Fruit fly (Drosophila melanogaster) whole organism, embryonic: Measurements from ENCODE around the gene Hgsnat.

Experiments used
- Antp ChIP-seq: fragments of 200-800 bp; sonication (Bioruptor generic); optimal IDR thresholded peaks from 3 replicates; lab custom pipeline; 2016; ENCODE audit warnings: missing biosample characterization, missing genetic modification characterization
- Atf-2 ChIP-seq: fragments of 200-800 bp; sonication (Bioruptor generic); optimal IDR thresholded peaks from 2 replicates; lab custom pipeline; 2016; ENCODE audit warnings: missing biosample characterization, missing genetic modification characterization
- BEAF-32 ChIP-seq: fragments of 200-800 bp; sonication (Bioruptor generic); optimal IDR thresholded peaks from 3 replicates; lab custom pipeline; 2017; ENCODE audit warnings: missing biosample characterization, missing genetic modification characterization, mild to moderate bottlenecking, moderate library complexity, missing genetic modification reagents
- CG11456 ChIP-seq: fragments of 200-800 bp; sonication (Bioruptor generic); IDR thresholded peaks from 3 replicates; pipeline ENCODE4 v1.3.6; 2022; ENCODE audit warnings: missing biosample characterization, missing genetic modification characterization
- CG12104 ChIP-seq: fragments of 200-800 bp; sonication (Bioruptor generic); optimal IDR thresholded peaks from 3 replicates; lab custom pipeline; 2016; ENCODE audit warnings: missing biosample characterization, missing genetic modification characterization
- CG12659 ChIP-seq: fragments of 200-800 bp; sonication (Bioruptor generic); optimal IDR thresholded peaks from 3 replicates; lab custom pipeline; 2017; ENCODE audit warnings: mild to moderate bottlenecking, missing biosample characterization, missing genetic modification reagents, missing genetic modification characterization
- CG15696 ChIP-seq: fragments of 200-800 bp; sonication (Bioruptor generic); optimal IDR thresholded peaks from 2 replicates; lab custom pipeline; 2019; ENCODE audit warnings: missing biosample characterization, mild to moderate bottlenecking, missing genetic modification characterization, moderate library complexity
- CG17612 ChIP-seq: fragments of 200-800 bp; sonication (Bioruptor generic); IDR thresholded peaks from 2 replicates; pipeline ENCODE4 v1.3.6; 2022; ENCODE audit warnings: missing biosample characterization, missing genetic modification characterization
- CG2120 ChIP-seq: fragments of 200-800 bp; sonication (Bioruptor generic); optimal IDR thresholded peaks from 3 replicates; lab custom pipeline; 2016; ENCODE audit warnings: missing biosample characterization, missing genetic modification characterization
- CG2712 ChIP-seq: fragments of 200-800 bp; optimal IDR thresholded peaks from 3 replicates; lab custom pipeline; 2019; ENCODE audit warnings: missing biosample characterization, mild to moderate bottlenecking, missing genetic modification characterization, moderate library complexity
- CG31224 ChIP-seq: fragments of 200-800 bp; sonication (Bioruptor generic); IDR thresholded peaks from 2 replicates; pipeline ENCODE4 v1.3.6; 2022; ENCODE audit warnings: missing biosample characterization, missing genetic modification characterization
- CG4404 ChIP-seq: fragments of 200-800 bp; sonication (Bioruptor generic); IDR thresholded peaks from 2 replicates; pipeline ENCODE4 v1.3.6; 2022; ENCODE audit warnings: missing biosample characterization, missing genetic modification characterization
- CG4730 ChIP-seq: fragments of 200-800 bp; sonication (Bioruptor generic); IDR thresholded peaks from 2 replicates; pipeline ENCODE4 v1.3.6; 2022; ENCODE audit warnings: missing biosample characterization, missing genetic modification characterization
- CG5245 ChIP-seq: fragments of 200-800 bp; sonication (Bioruptor generic); optimal IDR thresholded peaks from 3 replicates; lab custom pipeline; 2016; ENCODE audit warnings: missing biosample characterization, missing genetic modification characterization
- CG8944 ChIP-seq: fragments of 200-800 bp; sonication (Bioruptor generic); optimal IDR thresholded peaks from 3 replicates; lab custom pipeline; 2016; ENCODE audit warnings: missing biosample characterization, missing genetic modification characterization
- CG9876 ChIP-seq: fragments of 200-800 bp; sonication (Bioruptor generic); optimal IDR thresholded peaks from 2 replicates; lab custom pipeline; 2016; ENCODE audit warnings: missing biosample characterization, missing genetic modification characterization
- Chrac-16 ChIP-seq: fragments of 200-800 bp; sonication (Bioruptor generic); optimal IDR thresholded peaks from 3 replicates; lab custom pipeline; 2016; ENCODE audit warnings: missing biosample characterization, missing genetic modification characterization
- CoRest ChIP-seq: fragments of 200-800 bp; sonication (Bioruptor generic); optimal IDR thresholded peaks from 3 replicates; lab custom pipeline; 2018; ENCODE audit warnings: missing biosample characterization, mild to moderate bottlenecking, missing genetic modification characterization, moderate library complexity
- E2f2 ChIP-seq: fragments of 200-800 bp; sonication (Bioruptor generic); IDR thresholded peaks from 2 replicates; pipeline ENCODE4 v1.3.6; 2022; ENCODE audit warnings: missing biosample characterization, missing genetic modification characterization
- GATAe ChIP-seq: fragments of 200-800 bp; sonication (Bioruptor generic); conservative IDR thresholded peaks from 2 replicates; pipeline ENCODE4 v1.3.6; 2022; ENCODE audit warnings: missing biosample characterization, missing genetic modification characterization
- Hmr ChIP-seq: fragments of 200-800 bp; sonication (Bioruptor generic); optimal IDR thresholded peaks from 3 replicates; lab custom pipeline; 2017; ENCODE audit warnings: mild to moderate bottlenecking, missing biosample characterization, missing genetic modification reagents, missing genetic modification characterization
- Hr39 ChIP-seq: fragments of >200 bp; optimal IDR thresholded peaks from 2 replicates; lab custom pipeline; 2017
- Mad ChIP-seq: fragments of 200-800 bp; sonication (Bioruptor generic); optimal IDR thresholded peaks from 2 replicates; lab custom pipeline; 2016; ENCODE audit warnings: missing biosample characterization, missing genetic modification characterization
- Max ChIP-seq: fragments of 200-800 bp; sonication (Bioruptor generic); optimal IDR thresholded peaks from 2 replicates; lab custom pipeline; 2016; ENCODE audit warnings: missing biosample characterization, mild to moderate bottlenecking, missing genetic modification characterization
- Myb ChIP-seq: fragments of 200-800 bp; sonication (Bioruptor generic); optimal IDR thresholded peaks from 2 replicates; lab custom pipeline; 2016; ENCODE audit warnings: missing biosample characterization, missing genetic modification characterization
- Ravus ChIP-seq: fragments of 200-800 bp; sonication (Bioruptor generic); IDR thresholded peaks from 2 replicates; pipeline ENCODE4 v1.3.6; 2022; ENCODE audit warnings: missing biosample characterization, missing genetic modification characterization
- Scr ChIP-seq: fragments of 200-800 bp; sonication (Bioruptor generic); IDR thresholded peaks from 2 replicates; pipeline ENCODE4 v1.3.6; 2022; ENCODE audit warnings: missing biosample characterization, missing genetic modification characterization; ENCODE audit not compliant: partially characterized antibody
- Side ChIP-seq: fragments of 200-800 bp; sonication (Bioruptor generic); optimal IDR thresholded peaks from 2 replicates; lab custom pipeline; 2016; ENCODE audit warnings: missing biosample characterization, missing genetic modification characterization
- Sox100B ChIP-seq: fragments of 200-800 bp; sonication (Bioruptor generic); optimal IDR thresholded peaks from 3 replicates; lab custom pipeline; 2018; ENCODE audit warnings: missing biosample characterization, mild to moderate bottlenecking, missing genetic modification characterization
- Sry-β ChIP-seq: fragments of 200-800 bp; sonication (Bioruptor generic); optimal IDR thresholded peaks from 2 replicates; lab custom pipeline; 2018; ENCODE audit warnings: missing biosample characterization, mild to moderate bottlenecking, missing genetic modification characterization, moderate library complexity
- Xbp1 ChIP-seq: fragments of 200-800 bp; sonication (Bioruptor generic); optimal IDR thresholded peaks from 3 replicates; lab custom pipeline; 2016; ENCODE audit warnings: missing biosample characterization, mild to moderate bottlenecking, missing genetic modification characterization
- ac ChIP-seq: fragments of 200-800 bp; sonication (Bioruptor generic); optimal IDR thresholded peaks from 3 replicates; lab custom pipeline; 2017; ENCODE audit warnings: missing biosample characterization, mild to moderate bottlenecking, missing genetic modification characterization
- ap ChIP-seq: fragments of 200-800 bp; sonication (Bioruptor generic); IDR thresholded peaks from 2 replicates; pipeline ENCODE4 v1.3.6; 2022; ENCODE audit warnings: missing biosample characterization, missing genetic modification characterization
- az2 ChIP-seq: fragments of 200-800 bp; sonication (Bioruptor generic); optimal IDR thresholded peaks from 3 replicates; lab custom pipeline; 2016; ENCODE audit warnings: missing biosample characterization, missing genetic modification characterization
- bcd ChIP-seq: fragments of 200-800 bp; sonication (Bioruptor generic); optimal IDR thresholded peaks from 2 replicates; lab custom pipeline; 2017; ENCODE audit warnings: missing biosample characterization, mild to moderate bottlenecking, missing genetic modification characterization
- bowl ChIP-seq: fragments of 200-800 bp; sonication (Bioruptor generic); IDR thresholded peaks from 2 replicates; pipeline ENCODE4 v1.3.6; 2022; ENCODE audit warnings: missing biosample characterization, missing genetic modification characterization
- cg ChIP-seq: fragments of 200-800 bp; sonication (Bioruptor generic); optimal IDR thresholded peaks from 3 replicates; lab custom pipeline; 2019; ENCODE audit warnings: missing biosample characterization, mild to moderate bottlenecking, missing genetic modification characterization, moderate library complexity
- ems ChIP-seq: fragments of 200-800 bp; sonication (Bioruptor generic); optimal IDR thresholded peaks from 3 replicates; lab custom pipeline; 2016; ENCODE audit warnings: missing biosample characterization, missing genetic modification characterization
- en ChIP-seq: fragments of 200-800 bp; sonication (Bioruptor generic); optimal IDR thresholded peaks from 2 replicates; lab custom pipeline; 2016; ENCODE audit warnings: missing biosample characterization, missing genetic modification characterization
- hkb ChIP-seq, 2 experiments: fragments of 200-800 bp in 1 of 2; fragments of >200 bp in 1 of 2; sonication (Bioruptor generic) in 1 of 2; IDR thresholded peaks in 1 of 2; optimal IDR thresholded peaks in 1 of 2; 2 replicates each; pipeline versions ENCODE4 v1.3.6 to Lab custom; 2017 to 2022; ENCODE audit warnings: missing biosample characterization in 1 of 2, missing genetic modification characterization in 1 of 2
- jing ChIP-seq: fragments of 200-800 bp; sonication (Bioruptor generic); optimal IDR thresholded peaks from 2 replicates; lab custom pipeline; 2018; ENCODE audit warnings: missing biosample characterization, mild to moderate bottlenecking, missing genetic modification characterization
- kay ChIP-seq: fragments of 200-800 bp; sonication (Bioruptor generic); optimal IDR thresholded peaks from 2 replicates; lab custom pipeline; 2016; ENCODE audit warnings: missing biosample characterization, missing genetic modification characterization
- kni ChIP-seq: fragments of 200-800 bp; sonication (Bioruptor generic); optimal IDR thresholded peaks from 3 replicates; lab custom pipeline; 2017; ENCODE audit warnings: mild to moderate bottlenecking, missing biosample characterization, missing genetic modification reagents, missing genetic modification characterization
- luna ChIP-seq: fragments of 200-800 bp; sonication (Bioruptor generic); optimal IDR thresholded peaks from 2 replicates; lab custom pipeline; 2016; ENCODE audit warnings: missing biosample characterization, missing genetic modification characterization
- nom ChIP-seq: fragments of 200-800 bp; sonication (Bioruptor generic); optimal IDR thresholded peaks from 2 replicates; lab custom pipeline; 2017; ENCODE audit warnings: missing biosample characterization, missing genetic modification characterization, mild to moderate bottlenecking, moderate library complexity, missing genetic modification reagents
- p53 ChIP-seq: fragments of 200-800 bp; sonication (Bioruptor generic); optimal IDR thresholded peaks from 2 replicates; lab custom pipeline; 2016; ENCODE audit warnings: missing biosample characterization, missing genetic modification characterization
- psq ChIP-seq: fragments of 200-800 bp; sonication (Bioruptor generic); optimal IDR thresholded peaks from 2 replicates; lab custom pipeline; 2017; ENCODE audit warnings: missing biosample characterization, missing genetic modification characterization
- pum ChIP-seq: fragments of 200-800 bp; sonication (Bioruptor generic); optimal IDR thresholded peaks from 2 replicates; lab custom pipeline; 2016; ENCODE audit warnings: missing biosample characterization, missing genetic modification characterization
- ranshi ChIP-seq: fragments of 200-800 bp; sonication (Bioruptor generic); IDR thresholded peaks from 2 replicates; pipeline ENCODE4 v1.3.6; 2022; ENCODE audit warnings: missing biosample characterization, missing genetic modification characterization
- rib ChIP-seq: fragments of 200-800 bp; sonication (Bioruptor generic); IDR thresholded peaks from 2 replicates; pipeline ENCODE4 v1.3.6; 2022; ENCODE audit warnings: missing biosample characterization, missing genetic modification characterization
- twi ChIP-seq: fragments of 200-800 bp; optimal IDR thresholded peaks from 2 replicates; lab custom pipeline; 2019; ENCODE audit warnings: missing biosample characterization, mild to moderate bottlenecking, missing genetic modification characterization, moderate library complexity
- zfh1 ChIP-seq: fragments of 200-800 bp; sonication (Bioruptor generic); IDR thresholded peaks from 3 replicates; pipeline ENCODE4 v1.3.6; 2022; ENCODE audit warnings: missing biosample characterization, missing genetic modification characterization

Hgsnat gene

dm6 chrX:4906573-4906972 lies 12.0 kb upstream of the Hgsnat start, which contains the start of gene CG6927 (continued):
- TF ChIP-seq hkb (optimal IDR thresholded peaks at IDR 0.05; lab: Kevin White, UChicago) (no peak), hkb (GFP tag; IDR thresholded peaks at IDR 0.05; lab: Robert Waterston, UW) (peak; percentile 86), ap (GFP tag; lab: Robert Waterston, UW) (peak; percentile 93), Ravus (GFP tag; lab: Robert Waterston, UW) (peak; percentile 71), ems (GFP tag; lab: Kevin White, UChicago) (no peak), Atf-2 (GFP tag; lab: Kevin White, UChicago) (no peak), CG4404 (peak; percentile 66), CG31224 (GFP tag; lab: Robert Waterston, UW) (peak; percentile 88), Scr (GFP tag; lab: Robert Waterston, UW) (no peak), CG12104 (GFP tag; lab: Kevin White, UChicago) (peak; percentile 28), jing (GFP tag; lab: Kevin White, UChicago) (no peak), Xbp1 (GFP tag; lab: Kevin White, UChicago) (peak; percentile 49), Antp (peak; percentile 47), E2f2 (GFP tag; lab: Robert Waterston, UW) (peak; percentile 83), Hr39 (no peak), CG2712 (tag; lab: Kevin White, UChicago) (peak; percentile 76), p53 (GFP tag; lab: Kevin White, UChicago) (no peak), cg (GFP tag; lab: Kevin White, UChicago) (no peak), psq (GFP tag; lab: Kevin White, UChicago) (no peak), twi (tag; lab: Kevin White, UChicago) (peak; percentile 21), kni (GFP tag; lab: Kevin White, UChicago) (no peak), bcd (peak; percentile 85), CG17612 (GFP tag; lab: Robert Waterston, UW) (peak; percentile 35; the same call in 1 of the 2 replicates), Max (no peak), CG11456 (peak; percentile 86), Sry-β (GFP tag; lab: Kevin White, UChicago) (peak; percentile 55), Chrac-16 (GFP tag; lab: Kevin White, UChicago) (peak; percentile 52), Sox100B (GFP tag; lab: Kevin White, UChicago) (peak; percentile 51), kay (GFP tag; lab: Kevin White, UChicago) (peak; percentile 72), ac (GFP tag; lab: Kevin White, UChicago) (no peak), BEAF-32 (GFP tag; lab: Kevin White, UChicago) (peak; percentile 10), ranshi (GFP tag; lab: Robert Waterston, UW) (peak; percentile 91), Hmr (GFP tag; lab: Kevin White, UChicago) (peak; percentile 66), GATAe (GFP tag; lab: Robert Waterston, UW) (peak; percentile 64), Mad (GFP tag; lab: Kevin White, UChicago) (no peak), luna (GFP tag; lab: Kevin White, UChicago) (no peak), nom (GFP tag; lab: Kevin White, UChicago) (no peak), Side (GFP tag; lab: Kevin White, UChicago) (no peak), CG2120 (GFP tag; lab: Kevin White, UChicago) (peak; percentile 41), zfh1 (peak; percentile 91), CG8944 (GFP tag; lab: Kevin White, UChicago) (no peak), az2 (GFP tag; lab: Kevin White, UChicago) (peak; percentile 24), CoRest (tag; lab: Kevin White, UChicago) (peak; percentile 79), CG12659 (GFP tag; lab: Kevin White, UChicago) (peak; percentile 61), CG4730 (peak; percentile 90), CG5245 (no peak), en (GFP tag; lab: Kevin White, UChicago) (no peak), CG9876 (GFP tag; lab: Kevin White, UChicago) (no peak), bowl (peak; percentile 69; the same call in 1 of the 2 replicates), CG15696 (tag; lab: Kevin White, UChicago) (peak; percentile 28), Myb (peak; percentile 20), rib (GFP tag; lab: Robert Waterston, UW) (peak; percentile 47; the same call in 1 of the 2 replicates), pum (peak; percentile 69)
